Worm (Caenorhabditis elegans): ENCODE results near the gene nas-11.

The nas-11 gene

DNA sequence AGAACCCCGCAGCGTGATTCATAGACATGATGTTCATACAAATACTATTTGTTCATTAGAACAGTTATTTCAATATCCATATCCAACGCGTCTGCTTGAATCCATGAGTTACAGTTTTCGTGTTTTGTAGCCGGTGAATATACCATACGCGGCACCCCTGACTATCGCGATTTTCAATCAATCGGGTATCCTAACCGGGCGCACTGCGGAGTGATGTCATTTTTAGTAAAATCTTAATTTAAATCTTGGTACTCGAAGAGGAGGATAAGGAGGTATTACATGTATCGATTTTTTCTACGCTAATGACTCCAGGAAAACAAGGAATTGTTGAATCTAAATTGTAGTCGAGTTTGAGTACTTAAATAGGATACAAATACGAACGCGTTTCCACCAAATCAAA is 44.0 kb upstream of the nas-11 start:
- no peak for TF ChIP-seq akir-1 (GFP tag; optimal IDR thresholded peaks at IDR 0.05)
- TF ChIP-seq lin-26 (GFP tag; IDR thresholded peaks at IDR 0.05), result no peak
- no peak for TF ChIP-seq nfya-1 (tag; optimal IDR thresholded peaks at IDR 0.05; ENCODE audit: borderline replicate concordance, insufficient read depth)
- TF ChIP-seq dox-1 (GFP tag; IDR thresholded peaks at IDR 0.05), result no peak
- TF ChIP-seq T07F8.4 (tag; optimal IDR thresholded peaks at IDR 0.05), result no peak
- no peak for TF ChIP-seq tbp1 (GFP tag; optimal IDR thresholded peaks at IDR 0.05)
- TF ChIP-seq Y56A3A.18 (GFP tag; IDR thresholded peaks at IDR 0.05), result no peak
- no peak for TF ChIP-seq hmg-1.2 (GFP tag; IDR thresholded peaks at IDR 0.05)
- no peak for TF ChIP-seq ztf-28 (GFP tag; IDR thresholded peaks at IDR 0.05)
- TF ChIP-seq ama-1 (optimal IDR thresholded peaks at IDR 0.05), result no peak
- no peak for TF ChIP-seq ama-1 (GFP tag; optimal IDR thresholded peaks at IDR 0.05)
- TF ChIP-seq dpff-1 (tag; optimal IDR thresholded peaks at IDR 0.05), result no peak
- TF ChIP-seq xnd-1 (tag; optimal IDR thresholded peaks at IDR 0.05), result no peak
- TF ChIP-seq F52B5.7 (tag; optimal IDR thresholded peaks at IDR 0.05), result no peak
- no peak for TF ChIP-seq attf-6 (GFP tag; IDR thresholded peaks at IDR 0.05)
- no peak for TF ChIP-seq F37B4.10 (GFP tag; IDR thresholded peaks at IDR 0.05)
- TF ChIP-seq madf-10 (tag; optimal IDR thresholded peaks at IDR 0.05), result no peak
- no peak for TF ChIP-seq lsl-1 (GFP tag; optimal IDR thresholded peaks at IDR 0.05)
- no peak for TF ChIP-seq F22D6.2 (tag; optimal IDR thresholded peaks at IDR 0.05)
- TF ChIP-seq nfyb-1 (GFP tag; IDR thresholded peaks at IDR 0.05), result no peak
- TF ChIP-seq F57C9.4 (tag; optimal IDR thresholded peaks at IDR 0.05), result no peak

DNA sequence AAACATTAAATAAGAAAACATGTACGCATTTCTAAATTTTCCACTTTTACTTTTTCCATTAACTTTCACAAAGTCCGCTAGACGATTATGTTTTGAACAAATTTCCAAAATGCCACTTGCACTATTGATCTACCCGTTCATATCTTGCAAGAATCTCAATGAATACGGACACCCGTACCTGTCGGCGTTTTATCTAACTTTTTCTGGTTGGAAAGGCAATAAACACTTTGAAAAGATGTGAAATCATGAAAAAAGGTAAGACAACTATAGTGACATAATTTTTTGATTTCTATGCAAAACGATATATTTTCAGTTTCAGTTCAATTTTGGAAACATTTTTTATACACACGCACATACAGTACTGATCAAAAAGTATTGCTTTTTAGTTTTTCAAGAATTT is 41.7 kb upstream of the nas-11 start:
- TF ChIP-seq ceh-100 (GFP tag; IDR thresholded peaks at IDR 0.05) (no peak), F23B12.7 (tag; optimal IDR thresholded peaks at IDR 0.05; ENCODE audit: insufficient read depth) (no peak), madf-8 (GFP tag; conservative IDR thresholded peaks at IDR 0.05) (no peak), lin-35 (GFP tag; optimal IDR thresholded peaks at IDR 0.05) (no peak)

DNA sequence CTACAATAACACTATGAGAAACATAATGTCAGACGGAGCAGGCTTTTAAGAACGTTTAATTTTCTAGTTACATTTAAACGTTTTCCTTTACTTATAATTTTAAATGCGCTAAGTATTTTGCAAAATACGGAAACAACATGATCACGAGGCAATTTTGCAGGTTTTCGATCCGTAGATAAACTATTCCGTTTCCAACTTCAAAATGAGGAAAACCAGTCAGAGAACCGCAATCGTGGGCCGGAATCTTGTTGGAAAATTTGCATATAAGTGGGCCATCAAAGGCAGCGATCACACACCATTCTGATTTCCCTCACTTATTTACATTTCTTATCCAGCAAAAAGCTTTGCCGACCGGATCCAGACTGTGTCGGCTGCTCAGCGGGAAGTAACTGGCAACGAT is 40.9 kb upstream of the nas-11 start, which contains the start of gene col-172:
Gene col-172, plus strand, starts transcription at position 301 of the 400 bp plus-strand sequence.
- TF ChIP-seq nhr-179 (tag; optimal IDR thresholded peaks at IDR 0.05), result no peak
- TF ChIP-seq ceh-27 (GFP tag; optimal IDR thresholded peaks at IDR 0.05), result no peak
- TF ChIP-seq egrh-3 (GFP tag; IDR thresholded peaks at IDR 0.05), result no peak
- no peak for TF ChIP-seq snpc-3.4 (tag; optimal IDR thresholded peaks at IDR 0.05)
- no peak for TF ChIP-seq B0019.2 (GFP tag; conservative IDR thresholded peaks at IDR 0.05)
- TF ChIP-seq hsf-1 (GFP tag; IDR thresholded peaks at IDR 0.05), result no peak
- TF ChIP-seq atf-7 (tag; optimal IDR thresholded peaks at IDR 0.05), result no peak
- TF ChIP-seq snpc-4 (GFP tag; optimal IDR thresholded peaks at IDR 0.05), result no peak
- no peak for TF ChIP-seq snpc-4 (tag; optimal IDR thresholded peaks at IDR 0.05)
- no peak for TF ChIP-seq rpc-1 (optimal IDR thresholded peaks at IDR 0.05)
- TF ChIP-seq rpc-1 (tag; optimal IDR thresholded peaks at IDR 0.05), result no peak
- no peak for TF ChIP-seq efl-1 (GFP tag; optimal IDR thresholded peaks at IDR 0.05)
- no peak for TF ChIP-seq D2030.7 (GFP tag; IDR thresholded peaks at IDR 0.05)
- no peak for TF ChIP-seq Y95B8A.8 (GFP tag; IDR thresholded peaks at IDR 0.05)
- TF ChIP-seq ama-1 (optimal IDR thresholded peaks at IDR 0.05), result no peak
- no peak for TF ChIP-seq ama-1 (GFP tag; optimal IDR thresholded peaks at IDR 0.05)
- no peak for TF ChIP-seq cebp-1 (GFP tag; IDR thresholded peaks at IDR 0.05)
- no peak for TF ChIP-seq cebp-1 (tag; optimal IDR thresholded peaks at IDR 0.05)
- TF ChIP-seq madf-10 (tag; optimal IDR thresholded peaks at IDR 0.05), result no peak
- TF ChIP-seq Y56A3A.18 (GFP tag; IDR thresholded peaks at IDR 0.05), result no peak
- no peak for TF ChIP-seq die-1 (tag; optimal IDR thresholded peaks at IDR 0.05)
- no peak for TF ChIP-seq F49E8.2 (tag; optimal IDR thresholded peaks at IDR 0.05; ENCODE audit: insufficient read depth)
